Worm (Caenorhabditis elegans) whole organism, mixed stage, embryonic: ENCODE measurements around the gene ilcr-1.

Experiments used
- M03D4.4 ChIP-seq: sonication (generic microtip); optimal IDR thresholded peaks from 2 replicates; lab custom pipeline; 2017; ENCODE audit warnings: mild to moderate bottlenecking, missing genetic modification characterization, missing compliant biosample characterization
- bed-3 ChIP-seq: fragments of 200-800 bp; sonication (Bioruptor generic); optimal IDR thresholded peaks from 3 replicates; lab custom pipeline; 2018; ENCODE audit warnings: mild to moderate bottlenecking, missing genetic modification characterization, moderate library complexity, missing compliant biosample characterization
- ceh-43 ChIP-seq: fragments of 200-800 bp; sonication (Bioruptor generic); optimal IDR thresholded peaks from 2 replicates; lab custom pipeline; 2018; ENCODE audit warnings: mild to moderate bottlenecking, missing genetic modification characterization, moderate library complexity, missing compliant biosample characterization
- ceh-83 ChIP-seq: fragments of 200-800 bp; sonication (Bioruptor generic); optimal IDR thresholded peaks from 2 replicates; lab custom pipeline; 2018; ENCODE audit warnings: mild to moderate bottlenecking, missing genetic modification characterization, missing compliant biosample characterization
- ces-1 ChIP-seq: fragments of 150-350 bp; optimal IDR thresholded peaks from 2 replicates; lab custom pipeline; 2014; ENCODE audit warnings: missing biosample characterization, missing genetic modification reagents, missing genetic modification characterization
- cnd-1 ChIP-seq: fragments of 200-800 bp; sonication (Bioruptor generic); optimal IDR thresholded peaks from 2 replicates; lab custom pipeline; 2018; ENCODE audit warnings: mild to moderate bottlenecking, missing genetic modification characterization, missing compliant biosample characterization
- drap-1 ChIP-seq: fragments of 200-800 bp; sonication (Bioruptor generic); optimal IDR thresholded peaks from 3 replicates; lab custom pipeline; 2018; ENCODE audit warnings: mild to moderate bottlenecking, missing genetic modification characterization, missing compliant biosample characterization
- elt-1 ChIP-seq: sonication (generic microtip); optimal IDR thresholded peaks from 2 replicates; lab custom pipeline; 2017; ENCODE audit warnings: missing genetic modification characterization, mild to moderate bottlenecking, missing compliant biosample characterization, antibody characterized with exemption, moderate library complexity, borderline replicate concordance; ENCODE audit not compliant: insufficient read depth
- elt-3 ChIP-seq: fragments of 150-350 bp; optimal IDR thresholded peaks from 2 replicates; lab custom pipeline; 2014; ENCODE audit warnings: missing biosample characterization, missing genetic modification characterization
- hlh-1 ChIP-seq: fragments of 150-350 bp; optimal IDR thresholded peaks from 2 replicates; lab custom pipeline; 2014; ENCODE audit warnings: missing biosample characterization, missing genetic modification reagents, missing genetic modification characterization
- lin-32 ChIP-seq: fragments of 200-800 bp; sonication (Bioruptor generic); optimal IDR thresholded peaks from 2 replicates; lab custom pipeline; 2018; ENCODE audit warnings: mild to moderate bottlenecking, missing genetic modification characterization, missing compliant biosample characterization
- mab-5 ChIP-seq: fragments of 150-350 bp; optimal IDR thresholded peaks from 2 replicates; lab custom pipeline; 2014; ENCODE audit warnings: missing biosample characterization, missing genetic modification characterization
- mep-1 ChIP-seq: fragments of 150-350 bp; optimal IDR thresholded peaks from 2 replicates; lab custom pipeline; 2017; ENCODE audit warnings: missing biosample characterization, missing genetic modification reagents, missing genetic modification characterization, inconsistent platforms
- nhr-12 ChIP-seq: fragments of 150-350 bp; optimal IDR thresholded peaks from 2 replicates; lab custom pipeline; 2014; ENCODE audit warnings: missing biosample characterization, missing genetic modification characterization
- nhr-2 ChIP-seq: fragments of 150-350 bp; optimal IDR thresholded peaks from 2 replicates; lab custom pipeline; 2014; ENCODE audit warnings: missing biosample characterization, missing genetic modification characterization
- nhr-237 ChIP-seq: fragments of 150-350 bp; optimal IDR thresholded peaks from 2 replicates; lab custom pipeline; 2014; ENCODE audit warnings: missing biosample characterization, missing genetic modification characterization
- nhr-76 ChIP-seq: sonication (generic microtip); optimal IDR thresholded peaks from 2 replicates; lab custom pipeline; 2017; ENCODE audit warnings: missing biosample characterization, missing genetic modification characterization
- pha-4 ChIP-seq: fragments of 150-350 bp; optimal IDR thresholded peaks from 2 replicates; lab custom pipeline; 2018; ENCODE audit warnings: missing biosample characterization, missing genetic modification reagents, missing genetic modification characterization
- sem-2 ChIP-seq: fragments of 200-800 bp; sonication (Bioruptor generic); optimal IDR thresholded peaks from 2 replicates; lab custom pipeline; 2018; ENCODE audit warnings: mild to moderate bottlenecking, missing genetic modification characterization, missing compliant biosample characterization
- snpc-4 ChIP-seq: fragments of 150-350 bp; optimal IDR thresholded peaks from 2 replicates; lab custom pipeline; 2014; ENCODE audit warnings: missing biosample characterization, missing genetic modification characterization
- sptf-1 ChIP-seq: sonication (generic microtip); optimal IDR thresholded peaks from 2 replicates; lab custom pipeline; 2017; ENCODE audit warnings: mild to moderate bottlenecking, missing genetic modification characterization, moderate library complexity, missing compliant biosample characterization
- unc-120 ChIP-seq: sonication (generic microtip); optimal IDR thresholded peaks from 2 replicates; lab custom pipeline; 2017; ENCODE audit warnings: missing genetic modification characterization, missing compliant biosample characterization; ENCODE audit not compliant: poor library complexity, severe bottlenecking
- unc-39 ChIP-seq: fragments of 150-350 bp; optimal IDR thresholded peaks from 2 replicates; lab custom pipeline; 2014; ENCODE audit warnings: missing biosample characterization, missing genetic modification characterization
- unc-62 ChIP-seq: fragments of 150-350 bp; optimal IDR thresholded peaks from 2 replicates; lab custom pipeline; 2014; ENCODE audit warnings: missing biosample characterization, missing genetic modification reagents, missing genetic modification characterization
- ztf-11 ChIP-seq: fragments of 150-350 bp; optimal IDR thresholded peaks from 2 replicates; lab custom pipeline; 2014; ENCODE audit warnings: missing biosample characterization, missing genetic modification characterization

ilcr-1 gene

ce11 chrIV:14326694-14327298 is 50.5 kb downstream of the ilcr-1 start:
- TF ChIP-seq ceh-43 (GFP tag; lab: Kevin White, UChicago) (no peak), mab-5 (tag; lab: Kevin White, UChicago) (no peak), nhr-12 (no peak), unc-120 (tag; lab: Kevin White, UChicago) (peak; percentile 64), pha-4 (tag; lab: Kevin White, UChicago) (no peak), unc-62 (GFP tag; lab: Kevin White, UChicago) (no peak), ces-1 (GFP tag; lab: Kevin White, UChicago) (no peak), snpc-4 (tag; lab: Kevin White, UChicago) (no peak), nhr-76 (no peak), drap-1 (GFP tag; lab: Kevin White, UChicago) (peak; percentile 26), nhr-237 (no peak), sptf-1 (peak; percentile 39)

ce11 chrIV:14334359-14334758 is 58.1 kb downstream of the ilcr-1 start, which contains the start of gene Y67A10A.3:
Gene Y67A10A.3, minus strand, starts transcription at chrIV:14334459.
- TF ChIP-seq cnd-1 (tag; lab: Kevin White, UChicago) (no peak), nhr-2 (tag; lab: Kevin White, UChicago) (no peak), sptf-1 (no peak), nhr-76 (no peak), elt-1 (tag; lab: Kevin White, UChicago) (no peak), bed-3 (no peak), elt-3 (no peak), pha-4 (tag; lab: Kevin White, UChicago) (no peak), mab-5 (tag; lab: Kevin White, UChicago) (no peak), sem-2 (GFP tag; lab: Kevin White, UChicago) (no peak), M03D4.4 (no peak), unc-39 (tag; lab: Kevin White, UChicago) (no peak), ceh-83 (GFP tag; lab: Kevin White, UChicago) (no peak), nhr-12 (no peak), lin-32 (GFP tag; lab: Kevin White, UChicago) (no peak), mep-1 (tag; lab: Kevin White, UChicago) (no peak), ztf-11 (tag; lab: Kevin White, UChicago) (no peak), hlh-1 (no peak), unc-62 (GFP tag; lab: Kevin White, UChicago) (no peak)
